Worm (Caenorhabditis elegans) whole organism, mixed stage, embryonic: ENCODE data around the gene ckb-2.

Experiments
- blmp-1 ChIP-seq: fragments of 150-350 bp; optimal IDR thresholded peaks from 2 replicates; lab custom pipeline; 2014; ENCODE audit warnings: missing biosample characterization, missing genetic modification characterization
- ceh-39 ChIP-seq: fragments of 150-350 bp; optimal IDR thresholded peaks from 2 replicates; lab custom pipeline; 2014; ENCODE audit warnings: missing biosample characterization, missing genetic modification characterization
- ces-1 ChIP-seq: fragments of 150-350 bp; optimal IDR thresholded peaks from 2 replicates; lab custom pipeline; 2014; ENCODE audit warnings: missing biosample characterization, missing genetic modification reagents, missing genetic modification characterization
- cnd-1 ChIP-seq: fragments of 200-800 bp; sonication (Bioruptor generic); optimal IDR thresholded peaks from 2 replicates; lab custom pipeline; 2018; ENCODE audit warnings: mild to moderate bottlenecking, missing genetic modification characterization, missing compliant biosample characterization
- elt-1 ChIP-seq: sonication (generic microtip); optimal IDR thresholded peaks from 2 replicates; lab custom pipeline; 2017; ENCODE audit warnings: missing genetic modification characterization, mild to moderate bottlenecking, missing compliant biosample characterization, antibody characterized with exemption, moderate library complexity, borderline replicate concordance; ENCODE audit not compliant: insufficient read depth
- elt-3 ChIP-seq: fragments of 150-350 bp; optimal IDR thresholded peaks from 2 replicates; lab custom pipeline; 2014; ENCODE audit warnings: missing biosample characterization, missing genetic modification characterization
- lin-13 ChIP-seq: fragments of 150-350 bp; optimal IDR thresholded peaks from 2 replicates; lab custom pipeline; 2014; ENCODE audit warnings: missing biosample characterization, missing genetic modification characterization
- lin-32 ChIP-seq: fragments of 200-800 bp; sonication (Bioruptor generic); optimal IDR thresholded peaks from 2 replicates; lab custom pipeline; 2018; ENCODE audit warnings: mild to moderate bottlenecking, missing genetic modification characterization, missing compliant biosample characterization
- nhr-237 ChIP-seq: fragments of 150-350 bp; optimal IDR thresholded peaks from 2 replicates; lab custom pipeline; 2014; ENCODE audit warnings: missing biosample characterization, missing genetic modification characterization
- nhr-28 ChIP-seq: fragments of 150-350 bp; optimal IDR thresholded peaks from 2 replicates; lab custom pipeline; 2014; ENCODE audit warnings: missing biosample characterization, missing genetic modification characterization
- nhr-76 ChIP-seq: sonication (generic microtip); optimal IDR thresholded peaks from 2 replicates; lab custom pipeline; 2017; ENCODE audit warnings: missing biosample characterization, missing genetic modification characterization
- pha-4 ChIP-seq: fragments of 150-350 bp; optimal IDR thresholded peaks from 2 replicates; lab custom pipeline; 2018; ENCODE audit warnings: missing biosample characterization, missing genetic modification reagents, missing genetic modification characterization
- snpc-4 ChIP-seq: fragments of 150-350 bp; optimal IDR thresholded peaks from 2 replicates; lab custom pipeline; 2014; ENCODE audit warnings: missing biosample characterization, missing genetic modification characterization
- unc-39 ChIP-seq: fragments of 150-350 bp; optimal IDR thresholded peaks from 2 replicates; lab custom pipeline; 2014; ENCODE audit warnings: missing biosample characterization, missing genetic modification characterization

- TF ChIP-seq lin-13, result no peak
- no peak for TF ChIP-seq cnd-1 (tag; lab: Kevin White, UChicago)
- no peak for TF ChIP-seq unc-39 (tag; lab: Kevin White, UChicago)
- TF ChIP-seq ces-1 (GFP tag; lab: Kevin White, UChicago), result no peak
- no peak for TF ChIP-seq nhr-237 (tag; lab: Kevin White, UChicago)
- TF ChIP-seq nhr-76 (tag; lab: Kevin White, UChicago), result no peak
- TF ChIP-seq snpc-4 (tag; lab: Kevin White, UChicago), result no peak
- TF ChIP-seq lin-32 (GFP tag; lab: Kevin White, UChicago), result no peak
- no peak for TF ChIP-seq blmp-1 (tag; lab: Kevin White, UChicago)
- no peak for TF ChIP-seq nhr-28
- no peak for TF ChIP-seq elt-3 (tag; lab: Kevin White, UChicago)
- no peak for TF ChIP-seq ceh-39
- TF ChIP-seq elt-1, result no peak
- TF ChIP-seq pha-4 (tag; lab: Kevin White, UChicago), result no peak
These were observed 50.2 kb downstream of the ckb-2 start, which contains the start of the genes R07E5.19 and pdcd-2 for ce11 chrIII:4417956-4418355.
